Fruit fly (Drosophila melanogaster): Measurements from ENCODE around the gene crq.

The crq gene

DNA sequence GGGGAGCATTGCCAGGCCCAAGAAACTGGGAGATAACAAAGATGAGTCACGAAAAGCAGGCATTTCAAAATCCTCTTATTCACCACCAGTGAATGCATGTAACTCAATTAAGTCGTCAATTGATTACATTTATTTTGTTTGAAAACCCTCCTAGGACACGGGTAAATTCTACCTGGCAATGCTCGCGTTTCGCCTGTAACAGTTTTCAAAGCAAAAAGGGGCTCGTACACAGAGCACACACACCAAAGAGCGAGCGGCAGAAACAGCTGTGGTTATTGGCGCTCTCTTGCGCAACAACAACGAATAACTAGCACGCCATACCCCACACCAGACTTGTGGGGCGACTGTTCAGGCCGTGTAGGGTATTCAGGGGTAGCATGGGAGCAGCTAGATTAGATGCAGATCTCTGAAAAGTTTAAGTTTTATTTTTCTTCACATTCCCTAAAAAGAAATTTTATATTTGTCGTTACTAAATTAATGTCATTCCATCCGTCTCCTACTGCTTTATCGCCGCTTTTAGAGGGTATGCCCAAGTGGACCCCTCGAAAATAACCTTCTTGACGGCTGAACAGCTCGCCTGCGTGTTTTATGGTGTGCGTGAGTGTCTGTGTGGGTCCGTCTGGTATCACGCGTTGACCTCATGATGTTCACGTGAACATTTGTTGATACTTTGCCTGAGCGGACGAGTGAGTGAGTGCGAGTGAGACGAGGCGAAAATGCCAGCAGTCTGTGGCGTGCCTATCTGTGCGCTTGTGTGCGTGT, 28.0 kb upstream of the crq start (continued):
- TF ChIP-seq net (GFP tag; optimal IDR thresholded peaks at IDR 0.05), result peak; percentile 100
- TF ChIP-seq CG31627 (GFP tag; optimal IDR thresholded peaks at IDR 0.05), result peak; percentile 100
- TF ChIP-seq Blimp-1 (GFP tag; optimal IDR thresholded peaks at IDR 0.05), result peak; percentile 99
- TF ChIP-seq CG6163 (GFP tag; IDR thresholded peaks at IDR 0.05), result no peak
- peak; percentile 100 for TF ChIP-seq dac (GFP tag; optimal IDR thresholded peaks at IDR 0.05)
- peak; percentile 100 for TF ChIP-seq CG6792 (GFP tag; optimal IDR thresholded peaks at IDR 0.05)
- TF ChIP-seq Hr39 (GFP tag; optimal IDR thresholded peaks at IDR 0.05), result peak; percentile 100
- peak; percentile 100 for TF ChIP-seq Hr4 (GFP tag; optimal IDR thresholded peaks at IDR 0.05)
- peak; percentile 100 for TF ChIP-seq topi (GFP tag; optimal IDR thresholded peaks at IDR 0.05)
- peak; percentile 100 for TF ChIP-seq Eip75B (GFP tag; optimal IDR thresholded peaks at IDR 0.05)
- peak; percentile 100 for TF ChIP-seq fd59A (GFP tag; optimal IDR thresholded peaks at IDR 0.05)
- TF ChIP-seq OdsH (GFP tag; optimal IDR thresholded peaks at IDR 0.05), result peak; percentile 100
- peak; percentile 100 for TF ChIP-seq CG10631 (GFP tag; optimal IDR thresholded peaks at IDR 0.05)
- TF ChIP-seq CG4318 (GFP tag; optimal IDR thresholded peaks at IDR 0.05), result peak; percentile 100
- TF ChIP-seq lz (GFP tag; optimal IDR thresholded peaks at IDR 0.05), result peak; percentile 100
- TF ChIP-seq CG3919 (GFP tag; optimal IDR thresholded peaks at IDR 0.05), result peak; percentile 100
- TF ChIP-seq CG11902 (GFP tag; optimal IDR thresholded peaks at IDR 0.05), result peak; percentile 100
- peak; percentile 100 for TF ChIP-seq CG9139 (GFP tag; optimal IDR thresholded peaks at IDR 0.05)
- peak; percentile 99 for TF ChIP-seq Hr38 (GFP tag; optimal IDR thresholded peaks at IDR 0.05)
- peak; percentile 100 for TF ChIP-seq acj6 (GFP tag; optimal IDR thresholded peaks at IDR 0.05)
- no peak for TF ChIP-seq eg (GFP tag; IDR thresholded peaks at IDR 0.05)
- peak; percentile 100 for TF ChIP-seq CG8632 (GFP tag; optimal IDR thresholded peaks at IDR 0.05)
- TF ChIP-seq CG7368 (GFP tag; optimal IDR thresholded peaks at IDR 0.05), result peak; percentile 100
- TF ChIP-seq dsx (GFP tag; optimal IDR thresholded peaks at IDR 0.05; ENCODE audit: poor library complexity, severe bottlenecking), result peak; percentile 100
- peak; percentile 100 for TF ChIP-seq Sox102F (GFP tag; optimal IDR thresholded peaks at IDR 0.05)
- TF ChIP-seq CG6854 (GFP tag; optimal IDR thresholded peaks at IDR 0.05), result peak; percentile 100
- TF ChIP-seq CG8319 (GFP tag; optimal IDR thresholded peaks at IDR 0.05), result peak; percentile 100
- TF ChIP-seq CG16779 (tag; optimal IDR thresholded peaks at IDR 0.05), result peak; percentile 100
- peak; percentile 100 for TF ChIP-seq CG11762 (GFP tag; optimal IDR thresholded peaks at IDR 0.05; ENCODE audit: insufficient read depth)
- peak; percentile 100 for TF ChIP-seq Smox (GFP tag; optimal IDR thresholded peaks at IDR 0.05)
- peak; percentile 100 for TF ChIP-seq CG6276 (GFP tag; optimal IDR thresholded peaks at IDR 0.05)
- TF ChIP-seq CG15336 (GFP tag; IDR thresholded peaks at IDR 0.05), result no peak
- TF ChIP-seq ss (GFP tag; optimal IDR thresholded peaks at IDR 0.05), result peak; percentile 100

DNA sequence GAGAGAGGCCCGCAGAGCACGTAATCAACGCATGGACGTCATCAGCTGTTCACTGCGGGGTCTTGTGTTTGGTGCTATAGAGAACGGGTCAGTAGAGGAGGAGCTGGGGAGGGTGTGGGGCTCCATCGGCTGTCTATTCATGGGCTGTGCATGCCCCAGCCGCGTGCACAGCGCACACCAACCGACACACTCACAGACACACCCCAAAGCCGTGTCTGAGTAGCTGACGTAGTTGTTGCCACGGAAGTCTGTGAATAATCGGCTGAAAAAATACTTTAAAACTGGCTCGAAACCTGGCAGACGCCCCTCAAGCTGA, 27.3 kb upstream of the crq start:
- TF ChIP-seq pdm3 (GFP tag; optimal IDR thresholded peaks at IDR 0.05) (no peak), svp (GFP tag) (peak; percentile 89)

DNA sequence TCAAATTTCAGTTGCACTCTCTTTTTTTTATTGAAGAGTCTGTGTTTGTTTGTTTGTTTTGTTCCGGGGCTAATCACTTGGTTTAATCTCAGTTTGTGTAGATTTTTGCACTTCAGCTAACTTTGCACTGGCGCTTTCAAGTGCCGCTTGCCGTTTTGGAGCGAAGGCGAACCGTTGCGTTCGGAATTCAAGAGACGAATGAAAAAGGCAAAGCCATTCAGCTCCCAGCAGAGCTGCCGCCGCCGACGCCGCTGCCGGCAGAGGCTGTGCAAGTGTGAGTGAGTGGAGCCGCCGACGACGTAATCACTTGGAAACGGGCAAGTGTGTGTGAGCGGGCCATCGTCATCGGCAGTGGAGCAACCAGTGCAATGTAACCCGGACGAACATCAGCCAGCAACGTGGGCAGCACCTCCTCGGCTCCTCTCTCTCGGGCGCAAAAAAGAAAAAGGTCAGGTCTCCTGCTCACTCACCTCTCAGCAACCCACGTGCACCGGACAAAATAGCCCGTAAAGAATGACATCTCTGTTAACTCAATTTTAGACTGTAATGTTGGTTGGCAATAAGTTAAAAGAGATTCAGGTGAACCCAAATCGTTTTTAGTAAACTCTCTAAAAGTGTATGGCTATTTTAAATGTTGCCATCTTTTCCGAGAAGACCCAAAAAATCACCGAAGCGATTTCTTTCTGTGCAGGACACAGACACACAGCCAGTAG, 26.8 kb upstream of the crq start, which contains the start of gene cbt:
cbt (minus strand) TSS at position 206 of the 713 bp plus-strand sequence.
- TF ChIP-seq dac (GFP tag; optimal IDR thresholded peaks at IDR 0.05) (peak; percentile 97), CG3032 (tag; optimal IDR thresholded peaks at IDR 0.05) (peak; percentile 98), CG10669 (GFP tag; optimal IDR thresholded peaks at IDR 0.05) (peak; percentile 98), Ets21C (GFP tag; optimal IDR thresholded peaks at IDR 0.05) (peak; percentile 96), Ets96B (tag; optimal IDR thresholded peaks at IDR 0.05) (peak; percentile 98), Eip78C (GFP tag) (peak; percentile 100), svp (GFP tag) (peak; percentile 100), Lpt (GFP tag; optimal IDR thresholded peaks at IDR 0.05) (peak; percentile 99), CG3919 (GFP tag; optimal IDR thresholded peaks at IDR 0.05) (peak; percentile 99), cyc (GFP tag; optimal IDR thresholded peaks at IDR 0.05) (peak; percentile 98), CG8632 (GFP tag; optimal IDR thresholded peaks at IDR 0.05) (peak; percentile 98), net (GFP tag; optimal IDR thresholded peaks at IDR 0.05) (peak; percentile 98), fkh (GFP tag; optimal IDR thresholded peaks at IDR 0.05) (peak; percentile 50), vri (GFP tag; optimal IDR thresholded peaks at IDR 0.05) (peak; percentile 96), ss (GFP tag; optimal IDR thresholded peaks at IDR 0.05) (peak; percentile 96), CG6163 (GFP tag; IDR thresholded peaks at IDR 0.05) (no peak), CG6276 (GFP tag; optimal IDR thresholded peaks at IDR 0.05) (peak; percentile 97), CG32006 (GFP tag; optimal IDR thresholded peaks at IDR 0.05) (peak; percentile 99), CG4318 (GFP tag; optimal IDR thresholded peaks at IDR 0.05) (peak; percentile 98), Smox (GFP tag; optimal IDR thresholded peaks at IDR 0.05) (peak; percentile 97), Gug (GFP tag; IDR thresholded peaks at IDR 0.05) (no peak), CG6792 (GFP tag; optimal IDR thresholded peaks at IDR 0.05) (peak; percentile 99), CG11762 (GFP tag; optimal IDR thresholded peaks at IDR 0.05; ENCODE audit: insufficient read depth) (peak; percentile 97)

Data from whole organism, prepupa.